Worm (Caenorhabditis elegans) whole organism, L4/young adult: ENCODE results near the gene dpy-3.

Source experiments
- W03F9.2 ChIP-seq: fragments of 150-350 bp; optimal IDR thresholded peaks from 2 replicates; lab custom pipeline; 2014; ENCODE audit warnings: missing biosample characterization, missing genetic modification characterization
- dao-5 ChIP-seq: sonication (generic microtip); optimal IDR thresholded peaks from 2 replicates; lab custom pipeline; 2016; ENCODE audit warnings: missing genotype, missing genetic modification characterization, moderate library complexity, missing compliant biosample characterization
- him-1 ChIP-seq: sonication (generic microtip); optimal IDR thresholded peaks from 2 replicates; lab custom pipeline; 2016; ENCODE audit warnings: missing genotype, missing genetic modification reagents, missing genetic modification characterization, missing compliant biosample characterization

- TF ChIP-seq him-1 (tag; lab: Kevin White, UChicago) = no peak
- no peak for TF ChIP-seq dao-5 (tag; lab: Kevin White, UChicago)
- no peak for TF ChIP-seq W03F9.2
Observed at ce11 chrX:2120961-2121360, 24.5 kb downstream of the dpy-3 start, which contains the start of gene gpa-5.
